Worm (Caenorhabditis elegans) whole organism, late embryonic: ENCODE results near the gene gly-14.

Experiments
- C08G9.2 ChIP-seq: sonication (generic microtip); optimal IDR thresholded peaks from 2 replicates; lab custom pipeline; 2016; ENCODE audit warnings: mild to moderate bottlenecking, missing genetic modification characterization, moderate library complexity, missing compliant biosample characterization
- F13H6.1 ChIP-seq: sonication (generic microtip); optimal IDR thresholded peaks from 2 replicates; lab custom pipeline; 2016; ENCODE audit warnings: missing genetic modification characterization, missing compliant biosample characterization
- ceh-14 ChIP-seq: sonication (generic microtip); optimal IDR thresholded peaks from 2 replicates; lab custom pipeline; 2016; ENCODE audit warnings: missing genotype, missing genetic modification characterization, missing compliant biosample characterization
- ceh-18 ChIP-seq: sonication (generic microtip); optimal IDR thresholded peaks from 2 replicates; lab custom pipeline; 2016; ENCODE audit warnings: missing genetic modification characterization, missing compliant biosample characterization
- ceh-2 ChIP-seq: sonication (generic microtip); optimal IDR thresholded peaks from 2 replicates; lab custom pipeline; 2016; ENCODE audit warnings: missing genotype, missing genetic modification characterization, missing compliant biosample characterization
- ceh-22 ChIP-seq: sonication (generic microtip); optimal IDR thresholded peaks from 2 replicates; lab custom pipeline; 2017; ENCODE audit warnings: missing biosample characterization, missing genetic modification characterization
- ceh-24 ChIP-seq: sonication (generic microtip); optimal IDR thresholded peaks from 2 replicates; lab custom pipeline; 2016; ENCODE audit warnings: mild to moderate bottlenecking, missing genetic modification characterization, missing compliant biosample characterization
- ceh-30 ChIP-seq: fragments of 150-350 bp; optimal IDR thresholded peaks from 2 replicates; lab custom pipeline; 2014; ENCODE audit warnings: missing biosample characterization, missing genetic modification characterization
- ceh-31 ChIP-seq: sonication (generic microtip); optimal IDR thresholded peaks from 2 replicates; lab custom pipeline; 2016; ENCODE audit warnings: missing genetic modification characterization, missing compliant biosample characterization
- ceh-34 ChIP-seq: sonication (generic microtip); optimal IDR thresholded peaks from 2 replicates; lab custom pipeline; 2016; ENCODE audit warnings: mild to moderate bottlenecking, missing genetic modification characterization, missing compliant biosample characterization
- ceh-45 ChIP-seq: fragments of 200-800 bp; sonication (Bioruptor generic); IDR thresholded peaks from 2 replicates; pipeline ENCODE4 v1.3.6; 2022; ENCODE audit warnings: missing genetic modification reagents, missing genetic modification characterization, missing compliant biosample characterization
- ceh-48 ChIP-seq: sonication (generic microtip); optimal IDR thresholded peaks from 2 replicates; lab custom pipeline; 2016; ENCODE audit warnings: missing genetic modification characterization, inconsistent platforms, missing compliant biosample characterization
- ceh-6 ChIP-seq: fragments of 200-800 bp; sonication (Bioruptor generic); optimal IDR thresholded peaks from 2 replicates; lab custom pipeline; 2018; ENCODE audit warnings: mild to moderate bottlenecking, missing genetic modification characterization, missing compliant biosample characterization
- ceh-9 ChIP-seq: sonication (generic microtip); optimal IDR thresholded peaks from 2 replicates; lab custom pipeline; 2016; ENCODE audit warnings: mild to moderate bottlenecking, missing genetic modification characterization, inconsistent platforms, missing compliant biosample characterization
- dmd-4 ChIP-seq: sonication (generic microtip); optimal IDR thresholded peaks from 2 replicates; lab custom pipeline; 2016; ENCODE audit warnings: borderline replicate concordance, missing genetic modification characterization, missing compliant biosample characterization
- dve-1 ChIP-seq: sonication (generic microtip); optimal IDR thresholded peaks from 2 replicates; lab custom pipeline; 2017; ENCODE audit warnings: antibody characterized with exemption, mild to moderate bottlenecking, missing genetic modification characterization, missing compliant biosample characterization
- elt-2 ChIP-seq: sonication (generic microtip); optimal IDR thresholded peaks from 2 replicates; lab custom pipeline; 2016; ENCODE audit warnings: missing genetic modification reagents, missing genetic modification characterization, missing compliant biosample characterization
- ets-4 ChIP-seq: sonication (generic microtip); optimal IDR thresholded peaks from 2 replicates; lab custom pipeline; 2016; ENCODE audit warnings: missing genetic modification characterization, missing compliant biosample characterization
- eyg-1 ChIP-seq: sonication (generic microtip); optimal IDR thresholded peaks from 2 replicates; lab custom pipeline; 2016; ENCODE audit warnings: missing genotype, missing genetic modification characterization, missing compliant biosample characterization
- fax-1 ChIP-seq: sonication (generic microtip); optimal IDR thresholded peaks from 2 replicates; lab custom pipeline; 2016; ENCODE audit warnings: missing genotype, missing genetic modification characterization, missing compliant biosample characterization
- fkh-10 ChIP-seq: fragments of 150-350 bp; optimal IDR thresholded peaks from 2 replicates; lab custom pipeline; 2014; ENCODE audit warnings: missing biosample characterization, missing genetic modification reagents, missing genetic modification characterization
- fkh-6 ChIP-seq: sonication (generic microtip); optimal IDR thresholded peaks from 2 replicates; lab custom pipeline; 2016; ENCODE audit warnings: missing genetic modification characterization, missing compliant biosample characterization
- gmeb-2 ChIP-seq: sonication (generic microtip); optimal IDR thresholded peaks from 2 replicates; lab custom pipeline; 2016; ENCODE audit warnings: missing genetic modification characterization, inconsistent platforms, missing compliant biosample characterization
- hlh-15 ChIP-seq: sonication (generic microtip); optimal IDR thresholded peaks from 2 replicates; lab custom pipeline; 2016; ENCODE audit warnings: missing genetic modification characterization, missing compliant biosample characterization
- hlh-30 ChIP-seq: sonication (generic microtip); optimal IDR thresholded peaks from 2 replicates; lab custom pipeline; 2017; ENCODE audit warnings: antibody characterized with exemption, missing genetic modification characterization, missing compliant biosample characterization; ENCODE audit not compliant: insufficient read depth
- hlh-6 ChIP-seq: sonication (generic microtip); optimal IDR thresholded peaks from 2 replicates; lab custom pipeline; 2016; ENCODE audit warnings: missing genotype, missing genetic modification characterization, missing compliant biosample characterization
- lin-11 ChIP-seq: fragments of 200-800 bp; sonication (Bioruptor generic); optimal IDR thresholded peaks from 2 replicates; lab custom pipeline; 2018; ENCODE audit warnings: mild to moderate bottlenecking, missing genetic modification characterization, missing compliant biosample characterization
- madf-2 ChIP-seq: sonication (generic microtip); optimal IDR thresholded peaks from 2 replicates; lab custom pipeline; 2017; ENCODE audit warnings: missing genetic modification characterization, missing compliant biosample characterization
- mec-3 ChIP-seq: sonication (generic microtip); optimal IDR thresholded peaks from 2 replicates; lab custom pipeline; 2016; ENCODE audit warnings: borderline replicate concordance, missing genetic modification characterization, missing compliant biosample characterization
- nfya-1 ChIP-seq: sonication (generic microtip); optimal IDR thresholded peaks from 2 replicates; lab custom pipeline; 2017; ENCODE audit warnings: missing genetic modification characterization, mild to moderate bottlenecking, missing compliant biosample characterization, antibody characterized with exemption, moderate library complexity
- nhr-232 ChIP-seq: sonication (generic microtip); optimal IDR thresholded peaks from 2 replicates; lab custom pipeline; 2016; ENCODE audit warnings: missing genetic modification characterization, missing compliant biosample characterization
- npax-4 ChIP-seq: sonication (generic microtip); optimal IDR thresholded peaks from 2 replicates; lab custom pipeline; 2016; ENCODE audit warnings: missing genetic modification characterization, missing compliant biosample characterization
- odd-2 ChIP-seq: sonication (generic microtip); optimal IDR thresholded peaks from 2 replicates; lab custom pipeline; 2017; ENCODE audit warnings: antibody characterized with exemption, mild to moderate bottlenecking, missing genetic modification characterization, missing compliant biosample characterization
- pax-1 ChIP-seq: fragments of 150-350 bp; optimal IDR thresholded peaks from 2 replicates; lab custom pipeline; 2014; ENCODE audit warnings: missing biosample characterization, missing genetic modification characterization
- pha-2 ChIP-seq: sonication (generic microtip); optimal IDR thresholded peaks from 2 replicates; lab custom pipeline; 2017; ENCODE audit warnings: mild to moderate bottlenecking, missing genetic modification characterization, missing compliant biosample characterization
- pha-4 ChIP-seq: fragments of 150-350 bp; optimal IDR thresholded peaks from 2 replicates; lab custom pipeline; 2018; ENCODE audit warnings: missing biosample characterization, missing genetic modification reagents, missing genetic modification characterization
- pqm-1 ChIP-seq: sonication (generic microtip); optimal IDR thresholded peaks from 2 replicates; lab custom pipeline; 2016; ENCODE audit warnings: missing genetic modification characterization, missing compliant biosample characterization
- ref-2 ChIP-seq: sonication (generic microtip); optimal IDR thresholded peaks from 2 replicates; lab custom pipeline; 2016; ENCODE audit warnings: missing genetic modification characterization, missing compliant biosample characterization
- rnt-1 ChIP-seq: sonication (generic microtip); optimal IDR thresholded peaks from 2 replicates; lab custom pipeline; 2016; ENCODE audit warnings: missing genetic modification characterization, missing compliant biosample characterization
- sdc-2 ChIP-seq: sonication (generic microtip); optimal IDR thresholded peaks from 2 replicates; lab custom pipeline; 2016; ENCODE audit warnings: missing genotype, missing genetic modification characterization, missing compliant biosample characterization
- tbx-2 ChIP-seq: sonication (generic microtip); optimal IDR thresholded peaks from 2 replicates; lab custom pipeline; 2016; ENCODE audit warnings: missing genetic modification characterization, missing compliant biosample characterization
- ttx-3 ChIP-seq: sonication (generic microtip); optimal IDR thresholded peaks from 2 replicates; lab custom pipeline; 2016; ENCODE audit warnings: missing genetic modification reagents, missing genetic modification characterization, missing compliant biosample characterization
- unc-3 ChIP-seq, 2 experiments: fragments of 200-800 bp in 1 of 2; sonication (Bioruptor generic) in 1 of 2; sonication (generic microtip) in 1 of 2; conservative IDR thresholded peaks in 1 of 2; optimal IDR thresholded peaks in 1 of 2; 2 replicates each; pipeline versions ENCODE4 v1.3.6 to Lab custom; 2016 to 2022; ENCODE audit warnings: missing compliant biosample characterization in 2 of 2, missing genetic modification characterization in 2 of 2, missing genetic modification reagents in 1 of 2
- unc-42 ChIP-seq: sonication (generic microtip); optimal IDR thresholded peaks from 2 replicates; lab custom pipeline; 2016; ENCODE audit warnings: missing genotype, missing genetic modification characterization, missing compliant biosample characterization
- unc-55 ChIP-seq: sonication (generic microtip); optimal IDR thresholded peaks from 2 replicates; lab custom pipeline; 2017; ENCODE audit warnings: missing biosample characterization, missing genetic modification reagents, missing genetic modification characterization
- unc-86 ChIP-seq: sonication (generic microtip); optimal IDR thresholded peaks from 2 replicates; lab custom pipeline; 2016; ENCODE audit warnings: missing genetic modification characterization, missing compliant biosample characterization
- zip-5 ChIP-seq: sonication (generic microtip); optimal IDR thresholded peaks from 2 replicates; lab custom pipeline; 2016; ENCODE audit warnings: missing genetic modification characterization, missing compliant biosample characterization
- ztf-16 ChIP-seq: sonication (generic microtip); optimal IDR thresholded peaks from 2 replicates; lab custom pipeline; 2017; ENCODE audit warnings: missing genetic modification characterization, missing compliant biosample characterization

The gly-14 gene

DNA sequence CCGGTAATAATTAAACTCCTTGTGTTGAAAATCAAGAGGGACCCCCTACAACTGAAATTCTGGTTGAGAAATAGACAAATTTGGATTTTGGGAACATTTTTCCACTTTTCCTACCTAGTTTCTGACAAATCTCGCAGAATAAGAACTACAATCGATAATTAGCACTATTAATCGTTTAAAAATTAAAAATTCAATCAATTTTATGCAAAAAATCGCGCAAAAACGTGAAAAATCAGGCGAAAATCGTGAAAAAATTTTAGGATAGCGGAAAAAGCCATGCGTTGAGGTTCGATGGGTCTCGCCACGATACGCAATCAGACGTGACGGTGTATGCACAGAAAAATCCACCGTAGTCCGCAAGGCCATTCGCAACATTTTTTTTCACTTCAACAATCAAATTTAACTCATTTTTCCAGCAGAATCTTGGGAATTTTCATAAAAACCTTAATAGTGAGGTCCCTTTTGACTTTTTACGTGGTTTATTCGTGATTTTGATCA lies 12.1 kb upstream of the gly-14 start, which contains the start of gene lias-1:
TSS of gene lias-1 (minus strand) at position 51 of the 498 bp plus-strand sequence.
- TF ChIP-seq nfya-1 (tag; lab: Kevin White, UChicago) (peak; percentile 86), ceh-48 (peak; percentile 5), ceh-22 (no peak), ets-4 (no peak), elt-2 (tag; lab: Kevin White, UChicago) (no peak), dmd-4 (tag; lab: Kevin White, UChicago) (no peak), unc-42 (tag; lab: Kevin White, UChicago) (peak; percentile 65), ceh-18 (tag; lab: Kevin White, UChicago) (peak; percentile 67), hlh-30 (tag; lab: Kevin White, UChicago) (peak; percentile 48), ref-2 (no peak), fax-1 (no peak), lin-11 (tag; lab: Kevin White, UChicago) (no peak), pqm-1 (tag; lab: Kevin White, UChicago) (peak; percentile 21), ceh-30 (tag; lab: Kevin White, UChicago) (peak; percentile 54), unc-86 (tag; lab: Kevin White, UChicago) (peak; percentile 19), ceh-6 (GFP tag; lab: Kevin White, UChicago) (no peak), unc-55 (peak; percentile 54), gmeb-2 (tag; lab: Kevin White, UChicago) (no peak), zip-5 (tag; lab: Kevin White, UChicago) (no peak), ceh-14 (tag; lab: Kevin White, UChicago) (peak; percentile 32), F13H6.1 (tag; lab: Kevin White, UChicago) (no peak), C08G9.2 (tag; lab: Kevin White, UChicago) (no peak), ceh-2 (peak; percentile 44), unc-3 (GFP tag; conservative IDR thresholded peaks at IDR 0.05; lab: Robert Waterston, UW) (0 out of 2 replicates have a peak, but pooled peaks have one; percentile 10), unc-3 (tag; optimal IDR thresholded peaks at IDR 0.05; lab: Kevin White, UChicago) (no peak), rnt-1 (peak; percentile 3), ttx-3 (peak; percentile 13), ztf-16 (peak; percentile 52), ceh-31 (tag; lab: Kevin White, UChicago) (peak; percentile 60), hlh-15 (tag; lab: Kevin White, UChicago) (no peak), ceh-45 (GFP tag; lab: Robert Waterston, UW) (no peak), dve-1 (tag; lab: Kevin White, UChicago) (peak; percentile 15), ceh-34 (tag; lab: Kevin White, UChicago) (peak; percentile 42), fkh-10 (GFP tag; lab: Kevin White, UChicago) (no peak), tbx-2 (peak; percentile 75), pha-2 (tag; lab: Kevin White, UChicago) (no peak), madf-2 (tag; lab: Kevin White, UChicago) (peak; percentile 35), ceh-24 (peak; percentile 38), pax-1 (tag; lab: Kevin White, UChicago) (peak; percentile 67)

DNA sequence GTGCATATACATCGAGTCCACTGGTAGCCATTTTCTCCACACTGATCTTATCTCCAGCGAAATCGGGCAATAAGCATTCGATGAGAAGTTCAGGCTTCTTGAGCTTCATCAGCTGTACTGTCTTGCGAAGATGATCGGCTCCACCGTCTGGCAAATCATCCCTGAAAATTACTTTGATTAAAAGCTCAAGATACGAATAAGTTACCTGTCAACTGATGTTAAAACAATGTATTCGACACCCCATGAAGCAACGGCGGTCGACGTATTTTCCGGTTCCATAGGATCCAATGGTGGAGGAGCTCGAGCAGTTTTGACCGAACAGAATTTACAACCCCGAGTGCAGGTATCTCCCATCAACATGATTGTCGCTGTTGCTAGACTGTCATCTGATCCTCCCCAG lies 11.2 kb upstream of the gly-14 start:
- no peak for TF ChIP-seq fkh-6
- no peak for TF ChIP-seq ceh-45 (GFP tag; lab: Robert Waterston, UW)
- no peak for TF ChIP-seq nhr-232 (tag; lab: Kevin White, UChicago)
- no peak for TF ChIP-seq madf-2 (tag; lab: Kevin White, UChicago)
- no peak for TF ChIP-seq mec-3 (tag; lab: Kevin White, UChicago)
- no peak for TF ChIP-seq hlh-30 (tag; lab: Kevin White, UChicago)
- no peak for TF ChIP-seq eyg-1 (tag; lab: Kevin White, UChicago)
- no peak for TF ChIP-seq hlh-6 (tag; lab: Kevin White, UChicago)
- no peak for TF ChIP-seq sdc-2 (tag; lab: Kevin White, UChicago)
- TF ChIP-seq ceh-31 (tag; lab: Kevin White, UChicago), result no peak
- TF ChIP-seq elt-2 (tag; lab: Kevin White, UChicago), result no peak
- no peak for TF ChIP-seq ceh-34 (tag; lab: Kevin White, UChicago)
- no peak for TF ChIP-seq odd-2 (tag; lab: Kevin White, UChicago)
- no peak for TF ChIP-seq ceh-9 (tag; lab: Kevin White, UChicago)
- TF ChIP-seq pha-4 (tag; lab: Kevin White, UChicago), result no peak
- no peak for TF ChIP-seq pha-2 (tag; lab: Kevin White, UChicago)
- no peak for TF ChIP-seq npax-4 (tag; lab: Kevin White, UChicago)
- no peak for TF ChIP-seq ceh-6 (GFP tag; lab: Kevin White, UChicago)
- TF ChIP-seq pax-1 (tag; lab: Kevin White, UChicago), result no peak
